Fruit fly (Drosophila melanogaster) whole organism, embryonic: ENCODE measurements around the gene CG43618.

Experiments
- Atf6 ChIP-seq: fragments of 200-800 bp; sonication (Bioruptor generic); IDR thresholded peaks from 2 replicates; pipeline ENCODE4 v1.3.6; 2022; ENCODE audit warnings: missing biosample characterization, missing genetic modification characterization
- BtbVII ChIP-seq: fragments of 200-800 bp; sonication (Bioruptor generic); optimal IDR thresholded peaks from 3 replicates; lab custom pipeline; 2017; ENCODE audit warnings: missing biosample characterization, mild to moderate bottlenecking, missing genetic modification characterization
- CG10366 ChIP-seq: fragments of 200-800 bp; sonication (Bioruptor generic); IDR thresholded peaks from 2 replicates; pipeline ENCODE4 v1.3.6; 2022; ENCODE audit warnings: missing biosample characterization, missing genetic modification characterization
- CG11456 ChIP-seq: fragments of 200-800 bp; sonication (Bioruptor generic); IDR thresholded peaks from 3 replicates; pipeline ENCODE4 v1.3.6; 2022; ENCODE audit warnings: missing biosample characterization, missing genetic modification characterization
- CG12219 ChIP-seq: fragments of 200-800 bp; sonication (Bioruptor generic); optimal IDR thresholded peaks from 3 replicates; lab custom pipeline; 2018; ENCODE audit warnings: missing biosample characterization, mild to moderate bottlenecking, missing genetic modification characterization
- CG12236 ChIP-seq: fragments of 200-800 bp; sonication (Bioruptor generic); optimal IDR thresholded peaks from 2 replicates; lab custom pipeline; 2016; ENCODE audit warnings: missing biosample characterization, missing genetic modification characterization
- CG13424 ChIP-seq: fragments of 200-800 bp; sonication (Bioruptor generic); optimal IDR thresholded peaks from 2 replicates; lab custom pipeline; 2019; ENCODE audit warnings: missing biosample characterization, mild to moderate bottlenecking, missing genetic modification characterization, moderate library complexity
- CG13894 ChIP-seq: fragments of 200-800 bp; sonication (Bioruptor generic); optimal IDR thresholded peaks from 3 replicates; lab custom pipeline; 2018; ENCODE audit warnings: missing biosample characterization, mild to moderate bottlenecking, missing genetic modification characterization, moderate library complexity
- CG14441 ChIP-seq: fragments of 200-800 bp; sonication (Bioruptor generic); IDR thresholded peaks from 2 replicates; pipeline ENCODE4 v1.3.6; 2022; ENCODE audit warnings: missing biosample characterization, missing genetic modification characterization
- CG1602 ChIP-seq: fragments of 200-800 bp; sonication (Bioruptor generic); optimal IDR thresholded peaks from 3 replicates; lab custom pipeline; 2016; ENCODE audit warnings: missing biosample characterization, missing genetic modification characterization
- CG16815 ChIP-seq: fragments of 200-800 bp; sonication (Bioruptor generic); optimal IDR thresholded peaks from 3 replicates; lab custom pipeline; 2017; ENCODE audit warnings: missing biosample characterization, mild to moderate bottlenecking, missing genetic modification characterization
- CG18599 ChIP-seq: fragments of 200-800 bp; sonication (Bioruptor generic); optimal IDR thresholded peaks from 3 replicates; lab custom pipeline; 2017; ENCODE audit warnings: missing biosample characterization, missing genetic modification characterization, mild to moderate bottlenecking, moderate library complexity, missing genetic modification reagents
- CG18619 ChIP-seq: fragments of 200-800 bp; sonication (Bioruptor generic); optimal IDR thresholded peaks from 3 replicates; lab custom pipeline; 2017; ENCODE audit warnings: missing biosample characterization, mild to moderate bottlenecking, missing genetic modification characterization
- CG3281 ChIP-seq: fragments of 200-800 bp; sonication (Bioruptor generic); optimal IDR thresholded peaks from 3 replicates; lab custom pipeline; 2017; ENCODE audit warnings: missing biosample characterization, mild to moderate bottlenecking, missing genetic modification characterization
- CG6854 ChIP-seq: fragments of 200-800 bp; sonication (Bioruptor generic); optimal IDR thresholded peaks from 3 replicates; lab custom pipeline; 2017; ENCODE audit warnings: missing biosample characterization, mild to moderate bottlenecking, missing genetic modification characterization
- CG7357 ChIP-seq: fragments of 200-800 bp; sonication (Bioruptor generic); IDR thresholded peaks from 3 replicates; pipeline ENCODE4 v1.3.6; 2022; ENCODE audit warnings: missing biosample characterization, missing genetic modification characterization
- CG7786 ChIP-seq: fragments of 200-800 bp; sonication (Bioruptor generic); optimal IDR thresholded peaks from 2 replicates; lab custom pipeline; 2016; ENCODE audit warnings: missing biosample characterization, missing genetic modification characterization
- CG7928 ChIP-seq: fragments of 200-800 bp; sonication (Bioruptor generic); optimal IDR thresholded peaks from 2 replicates; lab custom pipeline; 2017; ENCODE audit warnings: missing biosample characterization, mild to moderate bottlenecking, missing genetic modification characterization
- CG9437 ChIP-seq: fragments of 200-800 bp; sonication (Bioruptor generic); optimal IDR thresholded peaks from 2 replicates; lab custom pipeline; 2018; ENCODE audit warnings: missing biosample characterization, mild to moderate bottlenecking, missing genetic modification characterization
- CG9797 ChIP-seq: fragments of 200-800 bp; sonication (Bioruptor generic); optimal IDR thresholded peaks from 3 replicates; lab custom pipeline; 2018; ENCODE audit warnings: missing biosample characterization, mild to moderate bottlenecking, missing genetic modification characterization
- CG9817 ChIP-seq: fragments of 200-800 bp; sonication (Bioruptor generic); optimal IDR thresholded peaks from 2 replicates; lab custom pipeline; 2018; ENCODE audit warnings: missing biosample characterization, mild to moderate bottlenecking, missing genetic modification characterization, moderate library complexity
- Camta ChIP-seq: fragments of 200-800 bp; sonication (Bioruptor generic); optimal IDR thresholded peaks from 2 replicates; lab custom pipeline; 2016; ENCODE audit warnings: missing biosample characterization, missing genetic modification characterization
- Dip3 ChIP-seq: fragments of 200-800 bp; sonication (Bioruptor generic); optimal IDR thresholded peaks from 3 replicates; lab custom pipeline; 2016; ENCODE audit warnings: missing biosample characterization, missing genetic modification characterization
- Ets97D ChIP-seq: fragments of 200-800 bp; sonication (Bioruptor generic); optimal IDR thresholded peaks from 3 replicates; lab custom pipeline; 2016; ENCODE audit warnings: missing biosample characterization, missing genetic modification characterization
- Fer3 ChIP-seq: fragments of 200-800 bp; sonication (Bioruptor generic); optimal IDR thresholded peaks from 2 replicates; lab custom pipeline; 2018; ENCODE audit warnings: missing biosample characterization, mild to moderate bottlenecking, missing genetic modification characterization, moderate library complexity
- Hey ChIP-seq: fragments of 200-800 bp; sonication (Bioruptor generic); optimal IDR thresholded peaks from 3 replicates; lab custom pipeline; 2018; ENCODE audit warnings: missing biosample characterization, mild to moderate bottlenecking, missing genetic modification characterization
- Hmx ChIP-seq: fragments of 200-800 bp; sonication (Bioruptor generic); optimal IDR thresholded peaks from 2 replicates; lab custom pipeline; 2016; ENCODE audit warnings: missing biosample characterization, missing genetic modification characterization
- Meics ChIP-seq: fragments of 200-800 bp; sonication (Bioruptor generic); optimal IDR thresholded peaks from 2 replicates; lab custom pipeline; 2017; ENCODE audit warnings: missing biosample characterization, mild to moderate bottlenecking, missing genetic modification characterization
- NC2α ChIP-seq: fragments of 200-800 bp; sonication (Bioruptor generic); optimal IDR thresholded peaks from 2 replicates; lab custom pipeline; 2016; ENCODE audit warnings: missing biosample characterization, missing genetic modification characterization
- Oli ChIP-seq: fragments of 200-800 bp; sonication (Bioruptor generic); optimal IDR thresholded peaks from 2 replicates; lab custom pipeline; 2018; ENCODE audit warnings: missing biosample characterization, mild to moderate bottlenecking, missing genetic modification characterization, moderate library complexity
- Pdp1 ChIP-seq, 2 experiments: fragments of 200-800 bp; sonication (Bioruptor generic); optimal IDR thresholded peaks; 3 replicates each; lab custom pipeline; 2016; ENCODE audit warnings: missing biosample characterization in 2 of 2, missing genetic modification characterization in 2 of 2, mild to moderate bottlenecking in 1 of 2, moderate library complexity in 1 of 2
- Sry-β ChIP-seq: fragments of 200-800 bp; sonication (Bioruptor generic); optimal IDR thresholded peaks from 2 replicates; lab custom pipeline; 2018; ENCODE audit warnings: missing biosample characterization, mild to moderate bottlenecking, missing genetic modification characterization, moderate library complexity
- Trl ChIP-seq, 3 experiments: fragments of >200 bp in 2 of 3; fragments of 200-800 bp in 1 of 3; sonication (Bioruptor generic) in 1 of 3; optimal IDR thresholded peaks; 2 replicates in 1 of 3; 3 replicates in 2 of 3; lab custom pipeline; 2016 to 2017; ENCODE audit warnings: missing biosample characterization in 1 of 3, missing genetic modification characterization in 1 of 3
- aop ChIP-seq: fragments of 200-800 bp; sonication (Bioruptor generic); IDR thresholded peaks from 2 replicates; pipeline ENCODE4 v1.3.6; 2022; ENCODE audit warnings: missing biosample characterization, missing genetic modification characterization
- az2 ChIP-seq: fragments of 200-800 bp; sonication (Bioruptor generic); optimal IDR thresholded peaks from 3 replicates; lab custom pipeline; 2016; ENCODE audit warnings: missing biosample characterization, missing genetic modification characterization
- br ChIP-seq: fragments of >200 bp; optimal IDR thresholded peaks from 2 replicates; lab custom pipeline; 2017
- chinmo ChIP-seq: fragments of 200-800 bp; sonication (Bioruptor generic); IDR thresholded peaks from 4 replicates; pipeline ENCODE4 v1.3.6; 2022; ENCODE audit warnings: missing biosample characterization, missing genetic modification characterization; ENCODE audit not compliant: partially characterized antibody
- chn ChIP-seq: fragments of 200-800 bp; sonication (Bioruptor generic); optimal IDR thresholded peaks from 2 replicates; lab custom pipeline; 2016; ENCODE audit warnings: missing biosample characterization, missing genetic modification characterization
- dmrt99B ChIP-seq: fragments of 200-800 bp; sonication (Bioruptor generic); optimal IDR thresholded peaks from 2 replicates; lab custom pipeline; 2018; ENCODE audit warnings: missing biosample characterization, mild to moderate bottlenecking, missing genetic modification characterization, moderate library complexity
- dysf ChIP-seq: fragments of 200-800 bp; sonication (Bioruptor generic); IDR thresholded peaks from 3 replicates; pipeline ENCODE4 v1.3.6; 2022; ENCODE audit warnings: missing biosample characterization, missing genetic modification characterization
- gce ChIP-seq: fragments of 200-800 bp; sonication (Bioruptor generic); IDR thresholded peaks from 3 replicates; pipeline ENCODE4 v1.3.6; 2022; ENCODE audit warnings: missing biosample characterization, missing genetic modification characterization
- grn ChIP-seq: fragments of 200-800 bp; sonication (Bioruptor generic); optimal IDR thresholded peaks from 3 replicates; lab custom pipeline; 2017; ENCODE audit warnings: missing biosample characterization, missing genetic modification characterization
- kni ChIP-seq: fragments of 200-800 bp; sonication (Bioruptor generic); optimal IDR thresholded peaks from 3 replicates; lab custom pipeline; 2017; ENCODE audit warnings: mild to moderate bottlenecking, missing biosample characterization, missing genetic modification reagents, missing genetic modification characterization
- lmd ChIP-seq: fragments of 200-800 bp; sonication (Bioruptor generic); IDR thresholded peaks from 2 replicates; pipeline ENCODE4 v1.3.6; 2022; ENCODE audit warnings: missing biosample characterization, missing genetic modification characterization
- nau ChIP-seq: fragments of 200-800 bp; sonication (Bioruptor generic); optimal IDR thresholded peaks from 3 replicates; lab custom pipeline; 2017; ENCODE audit warnings: missing biosample characterization, mild to moderate bottlenecking, missing genetic modification characterization, missing genetic modification reagents
- otp ChIP-seq: fragments of 200-800 bp; sonication (Bioruptor generic); IDR thresholded peaks from 3 replicates; pipeline ENCODE4, ENCODE4 v1.3.6; 2022; ENCODE audit warnings: missing biosample characterization, missing genetic modification characterization
- pho ChIP-seq: fragments of 200-800 bp; sonication (Bioruptor generic); optimal IDR thresholded peaks from 2 replicates; lab custom pipeline; 2016; ENCODE audit warnings: missing biosample characterization, missing genetic modification characterization
- salm ChIP-seq: fragments of 200-800 bp; sonication (Bioruptor generic); optimal IDR thresholded peaks from 2 replicates; lab custom pipeline; 2018; ENCODE audit warnings: missing biosample characterization, mild to moderate bottlenecking, missing genetic modification characterization
- sug ChIP-seq: fragments of 200-800 bp; optimal IDR thresholded peaks from 2 replicates; lab custom pipeline; 2019; ENCODE audit warnings: missing biosample characterization, mild to moderate bottlenecking, missing genetic modification characterization, moderate library complexity
- tll ChIP-seq, 2 experiments: fragments of 200-800 bp in 1 of 2; fragments of >200 bp in 1 of 2; sonication (Bioruptor generic) in 1 of 2; optimal IDR thresholded peaks; 2 replicates each; lab custom pipeline; 2017 to 2019; ENCODE audit warnings: missing biosample characterization in 2 of 2, missing genetic modification characterization in 2 of 2, mild to moderate bottlenecking in 1 of 2, moderate library complexity in 1 of 2
- unpg ChIP-seq: fragments of 200-800 bp; sonication (Bioruptor generic); optimal IDR thresholded peaks from 3 replicates; lab custom pipeline; 2018; ENCODE audit warnings: missing biosample characterization, mild to moderate bottlenecking, missing genetic modification characterization, moderate library complexity

CG43618 gene

dm6 chr3R:8072635-8073034 lies 23.7 kb downstream of the CG43618 start (continued):
- TF ChIP-seq CG9817 (peak; percentile 22), nau (no peak), tll (GFP tag; optimal IDR thresholded peaks at IDR 0.05; lab: Kevin White, UChicago) (no peak), Trl (optimal IDR thresholded peaks at IDR 0.05; lab: Kevin White, UChicago) (no peak), Trl (GFP tag; optimal IDR thresholded peaks at IDR 0.05; lab: Kevin White, UChicago) (no peak), kni (GFP tag; lab: Kevin White, UChicago) (no peak), dysf (GFP tag; lab: Robert Waterston, UW) (peak; percentile 48; the same call in 1 of the 3 replicates), aop (GFP tag; lab: Robert Waterston, UW) (no peak), CG1602 (GFP tag; lab: Kevin White, UChicago) (no peak), grn (GFP tag; lab: Kevin White, UChicago) (no peak), CG6854 (no peak), Hey (tag; lab: Kevin White, UChicago) (no peak), az2 (peak; percentile 2), gce (no peak), NC2α (GFP tag; lab: Kevin White, UChicago) (no peak), Sry-β (no peak), CG9437 (no peak), CG3281 (GFP tag; lab: Kevin White, UChicago) (peak; percentile 35), Hmx (GFP tag; lab: Kevin White, UChicago) (no peak), CG11456 (GFP tag; lab: Robert Waterston, UW) (0 out of 3 replicates have a peak, but pooled peaks have one; percentile 59), Pdp1 (GFP tag; optimal IDR thresholded peaks at IDR 0.05; lab: Kevin White, UChicago) (no peak), sug (tag; lab: Kevin White, UChicago) (no peak), pho (no peak), Atf6 (peak; percentile 49), unpg (peak; percentile 47), CG9797 (GFP tag; lab: Kevin White, UChicago) (no peak), otp (0 out of 3 replicates have a peak, but pooled peaks have one; percentile 29), salm (tag; lab: Kevin White, UChicago) (no peak), CG7357 (GFP tag; lab: Robert Waterston, UW) (no peak), chinmo (GFP tag; lab: Robert Waterston, UW) (no peak), BtbVII (GFP tag; lab: Kevin White, UChicago) (peak; percentile 28), Oli (tag; lab: Kevin White, UChicago) (peak; percentile 40), CG13894 (no peak), CG18619 (peak; percentile 7), lmd (GFP tag; lab: Robert Waterston, UW) (peak; percentile 41), Fer3 (tag; lab: Kevin White, UChicago) (peak; percentile 30), CG7928 (GFP tag; lab: Kevin White, UChicago) (no peak), CG12219 (GFP tag; lab: Kevin White, UChicago) (no peak), CG14441 (GFP tag; lab: Robert Waterston, UW) (0 out of 2 replicates have a peak, but pooled peaks have one; percentile 13), CG7786 (GFP tag; lab: Kevin White, UChicago) (peak; percentile 4), Dip3 (GFP tag; lab: Kevin White, UChicago) (no peak), chn (GFP tag; lab: Kevin White, UChicago) (no peak), Camta (GFP tag; lab: Kevin White, UChicago) (no peak), CG12236 (GFP tag; lab: Kevin White, UChicago) (no peak), Ets97D (GFP tag; lab: Kevin White, UChicago) (no peak), CG13424 (tag; lab: Kevin White, UChicago) (peak; percentile 9), CG16815 (GFP tag; lab: Kevin White, UChicago) (peak; percentile 37), CG18599 (GFP tag; lab: Kevin White, UChicago) (peak; percentile 73), br (lab: Kevin White, UChicago) (no peak), dmrt99B (tag; lab: Kevin White, UChicago) (peak; percentile 54), CG10366 (GFP tag; lab: Robert Waterston, UW) (peak; percentile 12; the same call in 1 of the 2 replicates), Meics (peak; percentile 49)
